Worm (Caenorhabditis elegans): ENCODE data around the gene F13A2.10.

DNA sequence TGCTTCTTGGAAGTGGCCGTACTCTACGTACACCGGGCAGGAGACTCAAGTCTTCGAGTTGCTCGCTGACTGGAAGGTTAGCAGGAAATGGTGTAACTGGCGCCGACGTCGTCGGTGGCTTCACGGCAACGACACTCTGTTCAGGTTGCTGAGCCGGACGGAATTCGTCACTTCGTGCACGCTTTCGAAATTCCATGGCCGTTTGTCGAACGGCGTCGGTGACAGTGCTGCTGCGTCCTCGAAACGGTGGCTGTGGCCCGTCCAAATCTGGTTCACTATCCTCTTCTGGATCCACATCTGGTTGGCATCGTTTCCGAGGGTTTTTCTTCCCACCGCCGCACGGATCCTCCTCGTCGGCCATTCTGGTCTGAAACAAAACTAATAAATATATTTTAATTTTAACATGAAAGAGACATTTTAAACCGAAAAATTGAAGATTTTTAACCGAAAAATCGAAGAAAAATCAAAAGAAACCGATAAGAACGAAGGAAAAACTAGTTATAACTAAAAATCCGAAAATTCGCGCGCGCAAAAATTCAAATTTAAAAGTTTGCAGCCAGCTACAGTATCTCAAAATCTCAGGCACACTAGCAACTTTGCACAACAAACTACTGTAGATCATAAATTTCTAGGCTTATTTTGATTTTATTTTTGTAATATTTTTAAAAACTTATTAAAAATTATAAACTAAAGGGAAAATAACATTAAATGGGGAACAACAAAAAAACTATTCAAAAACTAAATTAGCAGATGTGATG is 10.1 kb downstream of the F13A2.10 start, which contains the start of gene F32D1.7:
- TF ChIP-seq ces-1 (GFP tag; optimal IDR thresholded peaks at IDR 0.05), result no peak
- no peak for TF ChIP-seq lsy-2 (tag; optimal IDR thresholded peaks at IDR 0.05)
- no peak for TF ChIP-seq mef-2 (tag; optimal IDR thresholded peaks at IDR 0.05)
- TF ChIP-seq egl-13 (tag; optimal IDR thresholded peaks at IDR 0.05), result no peak
- no peak for TF ChIP-seq nhr-11 (tag; optimal IDR thresholded peaks at IDR 0.05)
- TF ChIP-seq alr-1 (tag; optimal IDR thresholded peaks at IDR 0.05; ENCODE audit: borderline replicate concordance), result no peak
- no peak for TF ChIP-seq lin-14 (GFP tag; optimal IDR thresholded peaks at IDR 0.05)
